Fruit fly (Drosophila melanogaster) whole organism, wandering third instar larva: ENCODE results near the gene CG13405.

Experiments
- Abd-B ChIP-seq: fragments of >200 bp; optimal IDR thresholded peaks from 2 replicates; lab custom pipeline; 2017; ENCODE audit warnings: missing biosample characterization, missing genetic modification characterization
- CG32264 ChIP-seq: fragments of 200-800 bp; sonication (Bioruptor generic); optimal IDR thresholded peaks from 2 replicates; lab custom pipeline; 2016; ENCODE audit warnings: missing biosample characterization, missing genetic modification characterization
- GATAd ChIP-seq: sonication (Bioruptor generic); optimal IDR thresholded peaks from 2 replicates; lab custom pipeline; 2016; ENCODE audit warnings: missing biosample characterization, missing genetic modification characterization
- Hnf4 ChIP-seq: fragments of 200-800 bp; sonication (Bioruptor generic); optimal IDR thresholded peaks from 2 replicates; lab custom pipeline; 2016; ENCODE audit warnings: missing biosample characterization, mild to moderate bottlenecking, missing genetic modification characterization
- Myc ChIP-seq: fragments of >200 bp; optimal IDR thresholded peaks from 2 replicates; lab custom pipeline; 2017
- OdsH ChIP-seq: fragments of 200-800 bp; sonication (Bioruptor generic); optimal IDR thresholded peaks from 2 replicates; lab custom pipeline; 2016; ENCODE audit warnings: missing biosample characterization, mild to moderate bottlenecking, missing genetic modification characterization
- brk ChIP-seq: fragments of 200-800 bp; sonication (Bioruptor generic); optimal IDR thresholded peaks from 2 replicates; lab custom pipeline; 2016; ENCODE audit warnings: missing biosample characterization, mild to moderate bottlenecking, missing genetic modification characterization
- dl ChIP-seq, 2 experiments: fragments of 175-275, 200-275 bp in 1 of 2; fragments of 200-275 bp in 1 of 2; sonication (Bioruptor generic); optimal IDR thresholded peaks; lab custom pipeline; 2018; ENCODE audit warnings: mild to moderate bottlenecking in 2 of 2, missing biosample characterization in 2 of 2, missing genetic modification characterization in 2 of 2, moderate library complexity in 2 of 2; ENCODE audit not compliant: partially characterized antibody in 2 of 2, insufficient read depth in 1 of 2
- foxo ChIP-seq, 2 experiments: fragments of 200-800 bp; sonication (Bioruptor generic); optimal IDR thresholded peaks; 2 replicates in 1 of 2; 3 replicates in 1 of 2; lab custom pipeline; 2016 to 2017; ENCODE audit warnings: missing biosample characterization in 2 of 2, missing genetic modification characterization in 2 of 2
- lola ChIP-seq: fragments of >200 bp; optimal IDR thresholded peaks from 2 replicates; lab custom pipeline; 2017; ENCODE audit warnings: missing biosample characterization, missing genetic modification characterization
- pan ChIP-seq: fragments of >200 bp; optimal IDR thresholded peaks from 2 replicates; lab custom pipeline; 2017
- psq ChIP-seq: fragments of 200-800 bp; sonication (Bioruptor generic); optimal IDR thresholded peaks from 3 replicates; lab custom pipeline; 2017; ENCODE audit warnings: missing biosample characterization, mild to moderate bottlenecking, missing genetic modification characterization, moderate library complexity
- usp ChIP-seq: fragments of >200 bp; optimal IDR thresholded peaks from 2 replicates; lab custom pipeline; 2017; ENCODE audit warnings: missing biosample characterization, missing genetic modification characterization

DNA sequence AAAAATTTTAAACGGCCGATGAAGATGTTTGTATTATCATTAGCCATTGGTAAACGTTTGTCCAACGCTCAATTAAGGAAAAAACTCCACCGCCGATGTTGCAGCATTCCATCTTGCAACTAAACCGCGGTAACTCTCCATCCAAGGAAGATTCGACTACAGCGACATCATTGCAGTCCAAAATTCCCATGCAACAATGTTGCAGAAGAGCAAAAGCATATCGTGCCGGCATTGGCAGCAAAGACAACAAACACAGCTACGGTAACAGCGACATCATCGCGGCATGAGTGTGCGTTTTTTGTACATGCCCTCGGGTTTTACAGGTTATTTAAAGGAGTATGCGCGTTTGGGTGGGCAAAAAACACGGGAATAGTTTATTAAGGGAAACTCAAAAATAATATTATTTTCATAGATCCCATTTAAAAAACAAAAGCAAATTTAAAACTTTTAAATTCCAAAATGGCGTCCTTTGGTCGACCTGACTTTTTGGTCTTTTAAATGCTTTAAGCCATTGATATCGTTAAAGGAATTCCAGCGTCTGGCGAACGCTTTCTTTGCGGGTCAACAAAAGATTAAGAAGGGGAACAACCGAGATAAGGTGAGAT, 45.4 kb downstream of the CG13405 start:
- no peak for TF ChIP-seq foxo (GFP tag; optimal IDR thresholded peaks at IDR 0.05; lab: Kevin White, UChicago)
- TF ChIP-seq pan (lab: Kevin White, UChicago) = no peak
- no peak for TF ChIP-seq CG32264 (GFP tag; lab: Kevin White, UChicago)
- TF ChIP-seq OdsH (GFP tag; lab: Kevin White, UChicago) = no peak
- no peak for TF ChIP-seq brk
- no peak for TF ChIP-seq lola
- TF ChIP-seq Myc = no peak
- no peak for TF ChIP-seq psq (GFP tag; lab: Kevin White, UChicago)
- no peak for TF ChIP-seq Abd-B (GFP tag; lab: Kevin White, UChicago)
- no peak for TF ChIP-seq usp (GFP tag; lab: Kevin White, UChicago)
- TF ChIP-seq dl (GFP tag; optimal IDR thresholded peaks at IDR 0.05; lab: Kevin White, UChicago; ENCODE audit: insufficient read depth in 1 of 2, partially characterized antibody in 2 of 2) = no peak
- TF ChIP-seq Hnf4 (GFP tag; lab: Kevin White, UChicago) = no peak
- no peak for TF ChIP-seq GATAd (GFP tag; lab: Kevin White, UChicago)
